Fruit fly (Drosophila melanogaster) whole organism, adult: Measurements from ENCODE around the gene CG34292.

Experiments used
- CG11617 ChIP-seq: fragments of 200-800 bp; sonication (Bioruptor generic); optimal IDR thresholded peaks from 2 replicates; lab custom pipeline; 2017; ENCODE audit warnings: mild to moderate bottlenecking, missing biosample characterization, missing genetic modification reagents, missing genetic modification characterization
- CG12768 ChIP-seq: fragments of 200-800 bp; sonication (Bioruptor generic); optimal IDR thresholded peaks from 2 replicates; lab custom pipeline; 2017; ENCODE audit warnings: missing biosample characterization, missing genetic modification characterization, mild to moderate bottlenecking, moderate library complexity, missing genetic modification reagents
- CG1620 ChIP-seq: fragments of 200-800 bp; sonication (Bioruptor generic); optimal IDR thresholded peaks from 2 replicates; lab custom pipeline; 2016; ENCODE audit warnings: missing biosample characterization, missing genetic modification characterization
- CG7045 ChIP-seq: fragments of 200-800 bp; sonication (Bioruptor generic); optimal IDR thresholded peaks from 2 replicates; lab custom pipeline; 2017; ENCODE audit warnings: missing biosample characterization, mild to moderate bottlenecking, missing genetic modification characterization
- CG7101 ChIP-seq: fragments of 200-800 bp; sonication (Bioruptor generic); optimal IDR thresholded peaks from 2 replicates; lab custom pipeline; 2018; ENCODE audit warnings: missing biosample characterization, mild to moderate bottlenecking, missing genetic modification characterization, moderate library complexity
- Clk ChIP-seq: fragments of 200-800 bp; sonication (Bioruptor generic); optimal IDR thresholded peaks from 2 replicates; lab custom pipeline; 2017; ENCODE audit warnings: missing biosample characterization, missing genetic modification characterization
- Crg-1 ChIP-seq: fragments of 200-800 bp; sonication (Bioruptor generic); optimal IDR thresholded peaks from 2 replicates; lab custom pipeline; 2016; ENCODE audit warnings: missing biosample characterization, missing genetic modification characterization
- Hr96 ChIP-seq: fragments of 200-800 bp; sonication (Bioruptor generic); optimal IDR thresholded peaks from 2 replicates; lab custom pipeline; 2016; ENCODE audit warnings: missing biosample characterization, missing genetic modification characterization
- bab1 ChIP-seq: fragments of 200-800 bp; sonication (Bioruptor generic); optimal IDR thresholded peaks from 3 replicates; lab custom pipeline; 2019; ENCODE audit warnings: missing biosample characterization, mild to moderate bottlenecking, missing genetic modification characterization, moderate library complexity
- cic ChIP-seq: fragments of 200-800 bp; sonication (Bioruptor generic); optimal IDR thresholded peaks from 2 replicates; lab custom pipeline; 2017; ENCODE audit warnings: missing biosample characterization, mild to moderate bottlenecking, missing genetic modification characterization, moderate library complexity
- cnc ChIP-seq, 2 experiments: fragments of >200 bp; optimal IDR thresholded peaks; 2 replicates each; lab custom pipeline; 2017
- kay ChIP-seq: fragments of 200-800 bp; sonication (Bioruptor generic); peaks from one replicate; lab custom pipeline; 2016; ENCODE audit warnings: missing biosample characterization, missing genetic modification characterization, borderline replicate concordance
- ovo ChIP-seq: fragments of 200-800 bp; sonication (Bioruptor generic); optimal IDR thresholded peaks from 2 replicates; lab custom pipeline; 2016; ENCODE audit warnings: missing biosample characterization, missing genetic modification characterization
- pad ChIP-seq: fragments of 200-800 bp; sonication (Bioruptor generic); optimal IDR thresholded peaks from 3 replicates; lab custom pipeline; 2017; ENCODE audit warnings: missing biosample characterization, missing genetic modification characterization, mild to moderate bottlenecking, moderate library complexity, missing genetic modification reagents

DNA sequence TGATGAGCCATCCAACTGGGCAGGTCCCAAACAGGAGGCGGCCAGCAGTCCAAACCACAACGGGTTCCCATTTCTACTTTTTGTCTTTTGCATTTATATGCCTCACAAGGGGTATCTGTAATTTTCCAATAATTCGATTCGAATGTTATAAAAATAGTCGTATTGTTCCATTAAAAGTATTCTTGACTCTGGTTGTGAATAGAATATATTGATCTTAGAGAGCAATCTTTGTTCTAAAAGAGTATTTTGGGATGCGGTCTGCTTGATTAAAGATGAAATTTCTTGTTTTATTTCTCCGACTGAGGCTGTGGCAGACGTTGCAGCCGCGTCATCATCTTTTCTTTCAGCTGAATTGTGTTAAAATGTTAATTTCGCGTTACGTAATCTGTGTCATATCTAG, 28.1 kb upstream of the CG34292 start:
- no peak for TF ChIP-seq kay (GFP tag; lab: Kevin White, UChicago)
- TF ChIP-seq cic, result no peak
- TF ChIP-seq CG12768, result no peak
- no peak for TF ChIP-seq pad (GFP tag; lab: Kevin White, UChicago)
- no peak for TF ChIP-seq CG7101 (tag; lab: Kevin White, UChicago)
- TF ChIP-seq cnc (optimal IDR thresholded peaks at IDR 0.05; lab: Kevin White, UChicago), result no peak
- TF ChIP-seq bab1, result no peak
- TF ChIP-seq Crg-1 (GFP tag; lab: Kevin White, UChicago), result no peak
- TF ChIP-seq CG11617 (GFP tag; lab: Kevin White, UChicago), result no peak
- TF ChIP-seq Clk (GFP tag; lab: Kevin White, UChicago), result no peak
- TF ChIP-seq CG1620, result no peak
- no peak for TF ChIP-seq CG7045 (GFP tag; lab: Kevin White, UChicago)
- TF ChIP-seq ovo (GFP tag; lab: Kevin White, UChicago), result no peak
- no peak for TF ChIP-seq Hr96
